Fruit fly (Drosophila melanogaster): Measurements from ENCODE around the gene mgl.
A peak's percentile ranks its signal among the peaks of the same experiment; 100 is the strongest.

The mgl gene

DNA sequence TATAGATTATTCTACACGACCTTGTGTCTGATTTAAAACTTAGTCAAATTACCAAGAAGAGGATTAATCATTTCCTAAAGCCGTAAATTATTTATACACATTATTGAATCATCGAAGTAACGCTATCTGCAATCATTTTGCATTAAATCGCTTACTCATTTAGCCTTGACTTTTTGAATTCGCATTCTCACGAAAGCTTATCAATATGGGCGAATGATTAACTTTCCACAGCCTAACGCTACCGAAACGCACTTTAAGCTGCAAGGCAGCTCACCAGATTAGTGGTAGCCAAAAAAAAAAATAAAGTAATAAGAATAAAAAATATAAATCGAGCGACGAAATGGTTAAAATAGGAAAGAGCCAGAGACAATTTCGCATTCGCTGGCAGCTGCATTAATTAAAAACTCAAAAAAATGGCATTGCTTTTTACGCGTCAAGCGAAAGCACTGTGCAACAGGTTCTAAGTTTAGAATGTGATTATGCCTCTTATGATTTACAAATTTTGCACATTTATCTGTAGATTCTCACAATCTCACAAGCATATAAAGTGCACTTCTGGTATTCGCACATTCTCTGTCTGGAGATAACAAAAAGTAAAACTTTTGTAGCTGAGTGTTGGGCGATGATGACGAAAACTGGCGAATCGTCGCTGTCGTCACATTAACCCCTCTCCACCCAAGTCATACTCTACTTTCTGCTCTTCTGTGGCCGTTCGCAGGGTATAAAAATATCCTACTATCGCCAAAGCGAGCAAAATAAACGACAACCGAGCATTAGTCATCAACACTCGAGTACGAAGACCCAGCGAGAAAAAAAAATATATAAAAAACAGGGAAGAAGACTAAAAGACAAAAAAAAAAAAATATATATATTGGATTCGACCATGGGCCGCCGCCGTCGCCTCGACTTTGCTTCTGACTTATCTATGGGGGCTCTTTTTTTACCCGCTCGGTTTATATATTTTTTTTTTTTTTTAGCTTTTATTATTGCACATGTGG lies 156.2 kb downstream of the mgl start (continued):
- TF ChIP-seq CG12659 (GFP tag; optimal IDR thresholded peaks at IDR 0.05) (peak; percentile 58), mam (GFP tag; optimal IDR thresholded peaks at IDR 0.05) (peak; percentile 80), CG12744 (GFP tag; optimal IDR thresholded peaks at IDR 0.05) (no peak), CG42726 (GFP tag; IDR thresholded peaks at IDR 0.05; ENCODE audit: partially characterized antibody) (no peak), Doc3 (GFP tag; IDR thresholded peaks at IDR 0.05; ENCODE audit: partially characterized antibody) (no peak), CG15011 (GFP tag; optimal IDR thresholded peaks at IDR 0.05) (peak; percentile 47), zen (tag; optimal IDR thresholded peaks at IDR 0.05) (no peak), Oli (tag; optimal IDR thresholded peaks at IDR 0.05) (peak; percentile 65), gem (tag; optimal IDR thresholded peaks at IDR 0.05) (peak; percentile 73), Usf (GFP tag; optimal IDR thresholded peaks at IDR 0.05) (peak; percentile 57), CG6689 (GFP tag; IDR thresholded peaks at IDR 0.05) (peak; percentile 78), CG12219 (GFP tag; optimal IDR thresholded peaks at IDR 0.05) (peak; percentile 71), Bteb2 (GFP tag; optimal IDR thresholded peaks at IDR 0.05) (peak; percentile 42), Abd-B (GFP tag; optimal IDR thresholded peaks at IDR 0.05) (no peak), slou (GFP tag; optimal IDR thresholded peaks at IDR 0.05) (peak; percentile 46), dimm (GFP tag; IDR thresholded peaks at IDR 0.05) (0 out of 2 replicates have a peak, but pooled peaks have one; percentile 26), bab2 (GFP tag; optimal IDR thresholded peaks at IDR 0.05) (peak; percentile 25), disco-r (GFP tag; optimal IDR thresholded peaks at IDR 0.05) (peak; percentile 32), vfl (GFP tag; optimal IDR thresholded peaks at IDR 0.05) (peak; percentile 42), al (GFP tag; IDR thresholded peaks at IDR 0.05) (peak; percentile 81), fru (optimal IDR thresholded peaks at IDR 0.05) (no peak), CG12769 (tag; optimal IDR thresholded peaks at IDR 0.05) (peak; percentile 89), CG2875 (GFP tag; optimal IDR thresholded peaks at IDR 0.05) (no peak), Spps (tag; optimal IDR thresholded peaks at IDR 0.05) (no peak), gcm2 (GFP tag; optimal IDR thresholded peaks at IDR 0.05) (peak; percentile 28), tup (GFP tag; optimal IDR thresholded peaks at IDR 0.05) (peak; percentile 2), CG15696 (tag; optimal IDR thresholded peaks at IDR 0.05) (no peak), pzg (GFP tag; optimal IDR thresholded peaks at IDR 0.05) (no peak), CG4617 (GFP tag; optimal IDR thresholded peaks at IDR 0.05; ENCODE audit: borderline replicate concordance) (no peak), CG11504 (tag; optimal IDR thresholded peaks at IDR 0.05) (peak; percentile 66), lilli (GFP tag; optimal IDR thresholded peaks at IDR 0.05) (peak; percentile 76), Nf-YC (tag; optimal IDR thresholded peaks at IDR 0.05) (no peak), Hand (GFP tag; optimal IDR thresholded peaks at IDR 0.05) (peak; percentile 15), CG10543 (GFP tag; optimal IDR thresholded peaks at IDR 0.05) (no peak), CG9609 (GFP tag; optimal IDR thresholded peaks at IDR 0.05) (peak; percentile 62), CG16813 (GFP tag; IDR thresholded peaks at IDR 0.05; ENCODE audit: partially characterized antibody) (no peak), Mad (GFP tag; optimal IDR thresholded peaks at IDR 0.05) (peak; percentile 38), Mrtf (GFP tag; IDR thresholded peaks at IDR 0.05) (peak; percentile 61; the same call in 1 of the 3 replicates), pum (GFP tag; optimal IDR thresholded peaks at IDR 0.05) (no peak), CG17385 (GFP tag; optimal IDR thresholded peaks at IDR 0.05) (peak; percentile 66), hth (optimal IDR thresholded peaks at IDR 0.05) (no peak), CG10654 (GFP tag; optimal IDR thresholded peaks at IDR 0.05) (peak; percentile 41), Sry-δ (GFP tag; optimal IDR thresholded peaks at IDR 0.05) (peak; percentile 2), seq (GFP tag; IDR thresholded peaks at IDR 0.05) (peak; percentile 80), lmd (GFP tag; IDR thresholded peaks at IDR 0.05) (no peak), NfI (GFP tag; optimal IDR thresholded peaks at IDR 0.05) (peak; percentile 75), ems (GFP tag; optimal IDR thresholded peaks at IDR 0.05) (peak; percentile 41), tap (tag; optimal IDR thresholded peaks at IDR 0.05) (peak; percentile 31)

Data from whole organism, embryonic.